Fruit fly (Drosophila melanogaster): ENCODE measurements around the gene Mul1.

DNA sequence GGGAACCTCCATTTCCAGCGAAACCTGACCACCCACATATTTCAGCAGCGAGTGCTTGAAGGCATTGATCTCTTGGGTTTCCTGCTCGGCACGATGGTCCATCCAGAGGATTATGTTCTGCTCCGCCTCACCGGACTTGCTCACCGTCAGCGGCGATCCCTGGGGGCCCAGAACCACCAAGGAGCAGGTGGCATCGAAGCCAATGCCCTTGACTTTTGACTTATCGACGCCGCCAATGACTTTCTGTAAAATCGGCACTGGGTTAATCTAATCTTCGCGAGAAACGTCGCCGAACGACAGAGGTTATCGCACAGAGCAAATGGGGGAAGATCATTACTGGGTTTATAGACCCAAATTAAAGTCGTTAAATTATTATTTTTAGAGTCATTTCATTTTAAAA is 3.2 kb downstream of the Mul1 start:
- TF ChIP-seq h (optimal IDR thresholded peaks at IDR 0.05) (no peak), psq (optimal IDR thresholded peaks at IDR 0.05) (no peak)

All from Kc167 (cell line).